Fruit fly (Drosophila melanogaster) Kc167 (cell line): Measurements from ENCODE around the gene CG13071.

Source experiments
- Myc ChIP-seq: fragments of >200 bp; optimal IDR thresholded peaks from 2 replicates; lab custom pipeline; 2017; ENCODE audit warnings: missing external identifiers
- Sin3A ChIP-seq: fragments of >200 bp; optimal IDR thresholded peaks from 2 replicates; lab custom pipeline; 2018; ENCODE audit warnings: missing external identifiers
- h ChIP-seq: fragments of >200 bp; optimal IDR thresholded peaks from 3 replicates; lab custom pipeline; 2018; ENCODE audit warnings: missing external identifiers
- insv ChIP-seq: fragments of >200 bp; optimal IDR thresholded peaks from 3 replicates; lab custom pipeline; 2018; ENCODE audit warnings: missing external identifiers
- psq ChIP-seq: fragments of >200 bp; optimal IDR thresholded peaks from 2 replicates; lab custom pipeline; 2017; ENCODE audit warnings: missing external identifiers
- ttk ChIP-seq: sonication (Bioruptor generic); optimal IDR thresholded peaks from 2 replicates; lab custom pipeline; 2017; ENCODE audit warnings: missing external identifiers

Gene CG13071

DNA sequence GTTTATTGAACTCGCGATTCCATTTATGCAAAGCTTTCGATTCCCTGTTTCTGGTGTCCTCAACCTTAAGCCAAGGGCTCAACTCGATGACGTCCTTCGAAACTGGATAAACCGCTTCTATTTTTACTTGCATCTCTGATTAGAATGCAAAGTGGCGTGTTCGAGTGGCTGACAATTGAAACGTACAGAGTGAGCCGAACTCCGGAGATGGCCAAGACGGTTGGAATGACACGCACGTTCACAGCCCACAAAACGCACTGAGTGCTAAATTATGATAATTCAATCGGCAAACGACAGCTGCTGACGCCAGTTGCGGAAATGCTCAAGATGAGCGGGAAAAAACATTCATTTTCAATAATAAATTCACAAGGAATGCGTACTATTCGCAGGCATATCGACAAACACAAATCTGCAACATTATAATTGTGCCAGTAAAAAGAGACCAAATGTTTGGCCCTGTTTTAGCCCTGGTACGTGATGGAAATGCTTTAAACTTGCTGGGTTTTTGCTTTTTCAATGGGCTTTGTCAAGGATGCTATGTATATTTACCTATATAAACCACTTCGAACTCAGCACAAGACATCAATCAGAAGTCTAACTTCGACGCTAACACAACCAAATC is 9.9 kb downstream of the CG13071 start, which contains the start of gene CG13066:
CG13066 (plus strand) TSS at position 572 of the 622 bp plus-strand sequence.
- no peak for TF ChIP-seq h
- TF ChIP-seq ttk (lab: Kevin White, UChicago), result no peak
- TF ChIP-seq psq, result no peak
- no peak for TF ChIP-seq Myc (lab: Kevin White, UChicago)
- no peak for TF ChIP-seq insv (lab: Kevin White, UChicago)
- no peak for TF ChIP-seq Sin3A

DNA sequence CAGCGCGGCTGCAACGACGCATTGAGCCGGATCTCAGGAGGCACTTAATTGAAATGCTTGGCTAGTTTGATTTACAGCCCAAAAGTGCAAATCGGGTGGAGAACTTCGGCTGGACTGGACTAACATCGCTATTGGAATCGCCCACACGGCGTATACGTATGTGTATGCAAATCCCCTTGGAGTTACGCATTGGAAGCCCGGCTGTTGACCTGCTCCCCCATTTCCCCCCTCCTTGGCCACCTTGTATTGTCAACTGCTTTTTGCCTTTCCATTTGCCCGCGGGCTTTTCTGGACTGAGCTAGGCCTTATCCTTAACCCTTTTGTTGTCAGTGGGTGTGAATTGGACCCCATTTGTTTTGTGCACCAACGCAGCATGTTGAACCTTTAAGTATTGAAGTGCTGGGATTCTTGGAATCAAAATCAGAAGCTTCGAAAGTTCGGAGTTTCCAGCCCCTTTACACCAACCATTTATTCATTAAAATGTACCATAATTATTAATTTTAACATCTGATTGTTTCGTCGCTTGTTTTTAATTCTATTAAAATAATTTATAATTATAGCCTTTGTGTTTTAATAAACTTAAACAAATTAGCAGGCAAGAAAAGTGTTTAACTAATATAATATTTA is 13.0 kb downstream of the CG13071 start:
- TF ChIP-seq Sin3A, result no peak
- no peak for TF ChIP-seq ttk (lab: Kevin White, UChicago)
- no peak for TF ChIP-seq h
- no peak for TF ChIP-seq psq
- TF ChIP-seq Myc (lab: Kevin White, UChicago), result no peak
- no peak for TF ChIP-seq insv (lab: Kevin White, UChicago)

- TF ChIP-seq Myc (lab: Kevin White, UChicago) (no peak), Sin3A (no peak), ttk (lab: Kevin White, UChicago) (no peak), insv (lab: Kevin White, UChicago) (no peak), psq (no peak), h (no peak)
Observed at dm6 chr3L:16277135-16277534, 14.6 kb downstream of the CG13071 start, which contains the start of gene CG13065. Gene CG13065, plus strand, starts transcription at chr3L:16277435.

DNA sequence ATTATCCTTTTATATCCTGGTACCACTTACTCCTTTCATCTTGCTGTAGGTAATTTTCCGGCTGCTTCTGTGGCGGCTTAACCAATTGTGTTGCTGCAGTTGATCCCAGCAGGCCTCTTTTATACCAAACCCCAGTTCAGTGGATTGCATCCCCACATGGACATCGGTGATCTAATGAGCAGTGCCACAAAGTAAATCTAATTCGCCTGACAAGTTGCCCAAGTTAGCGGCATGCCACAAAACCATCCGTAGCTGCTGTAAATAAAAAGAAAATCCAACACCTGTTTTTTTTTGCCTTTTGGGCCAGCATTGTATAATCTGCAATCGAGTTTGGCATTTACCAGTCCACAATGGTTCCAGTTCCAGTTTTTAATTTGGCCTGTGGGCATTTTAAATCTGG is 16.6 kb downstream of the CG13071 start, which contains the start of gene CG13050:
CG13050 (minus strand) TSS at position 101 of the 400 bp plus-strand sequence.
- TF ChIP-seq Sin3A, result no peak
- TF ChIP-seq h, result no peak

DNA sequence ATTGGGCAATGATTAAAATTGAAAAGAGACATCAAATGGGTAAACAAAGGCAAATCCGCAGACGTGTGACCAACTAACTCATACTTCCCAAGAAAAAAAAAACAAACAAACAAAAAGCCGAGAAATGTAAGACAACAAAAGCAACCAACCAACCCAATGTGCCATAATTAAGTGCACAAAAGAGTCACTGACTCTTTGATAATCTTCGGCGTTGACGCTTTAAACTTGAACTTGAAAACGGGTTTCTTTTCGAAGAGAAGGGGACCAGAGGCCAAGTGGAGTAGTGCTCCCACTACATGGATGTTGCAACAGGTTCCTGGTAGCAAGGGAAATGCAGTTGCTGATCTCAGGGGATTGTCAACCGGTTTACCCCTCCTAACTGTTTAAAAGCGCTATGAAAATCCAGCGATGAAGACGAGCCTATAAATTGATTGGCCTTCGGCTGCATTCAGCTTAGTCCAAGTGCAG is 17.5 kb downstream of the CG13071 start, which contains the start of gene CG13064:
CG13064 (plus strand) TSS at position 418 of the 468 bp plus-strand sequence.
- no peak for TF ChIP-seq insv (lab: Kevin White, UChicago)
- TF ChIP-seq h, result no peak
- no peak for TF ChIP-seq psq
- TF ChIP-seq ttk (lab: Kevin White, UChicago), result no peak
- no peak for TF ChIP-seq Sin3A
- no peak for TF ChIP-seq Myc (lab: Kevin White, UChicago)

- no peak for TF ChIP-seq Sin3A
- no peak for TF ChIP-seq insv (lab: Kevin White, UChicago)
- TF ChIP-seq psq, result no peak
- no peak for TF ChIP-seq Myc (lab: Kevin White, UChicago)
- TF ChIP-seq h, result no peak
- no peak for TF ChIP-seq ttk (lab: Kevin White, UChicago)
Observed at dm6 chr3L:16281880-16282556, 19.5 kb downstream of the CG13071 start, which contains the start of gene CG13049. Gene CG13049, minus strand, starts transcription at chr3L:16281930.

dm6 chr3L:16283821-16284220 is 21.3 kb downstream of the CG13071 start, which contains the start of gene CG13048:
Gene CG13048, minus strand, starts transcription at chr3L:16283921.
- TF ChIP-seq ttk (lab: Kevin White, UChicago) (no peak), h (no peak), Myc (lab: Kevin White, UChicago) (no peak), insv (lab: Kevin White, UChicago) (no peak), Sin3A (no peak), psq (no peak)

- TF ChIP-seq h, result no peak
Observed at dm6 chr3L:16285346-16285911, 22.9 kb downstream of the CG13071 start, which contains the start of gene CG13047. Gene CG13047, minus strand, starts transcription at chr3L:16285396.

dm6 chr3L:16286258-16286657 is 23.7 kb downstream of the CG13071 start:
- no peak for TF ChIP-seq insv (lab: Kevin White, UChicago)
- TF ChIP-seq psq, result no peak
- no peak for TF ChIP-seq ttk (lab: Kevin White, UChicago)
- TF ChIP-seq Sin3A, result no peak
- TF ChIP-seq h, result no peak
- TF ChIP-seq Myc (lab: Kevin White, UChicago), result no peak

DNA sequence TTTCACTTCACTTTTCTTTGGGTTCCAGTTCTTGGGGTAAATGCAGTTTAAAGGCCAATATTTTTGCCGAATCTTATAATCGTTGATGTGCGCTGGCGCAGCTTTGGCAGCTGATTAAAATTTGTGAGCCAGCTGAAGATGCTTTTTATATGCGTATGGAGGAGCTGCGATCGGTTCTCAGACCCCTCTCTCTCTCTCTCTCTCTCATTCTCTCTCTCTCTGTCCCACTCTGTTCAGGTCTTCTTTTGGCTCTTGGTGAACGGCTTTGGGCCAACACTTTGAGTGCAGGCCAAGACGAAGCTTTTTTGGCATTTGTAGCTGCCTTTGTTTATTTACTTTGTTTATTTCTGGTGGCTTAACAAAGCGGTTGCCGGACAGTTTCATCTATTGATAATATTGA is 25.8 kb downstream of the CG13071 start, which contains the start of gene CG13046:
CG13046 (minus strand) TSS at position 101 of the 400 bp plus-strand sequence.
- TF ChIP-seq psq (no peak), Myc (lab: Kevin White, UChicago) (no peak)

DNA sequence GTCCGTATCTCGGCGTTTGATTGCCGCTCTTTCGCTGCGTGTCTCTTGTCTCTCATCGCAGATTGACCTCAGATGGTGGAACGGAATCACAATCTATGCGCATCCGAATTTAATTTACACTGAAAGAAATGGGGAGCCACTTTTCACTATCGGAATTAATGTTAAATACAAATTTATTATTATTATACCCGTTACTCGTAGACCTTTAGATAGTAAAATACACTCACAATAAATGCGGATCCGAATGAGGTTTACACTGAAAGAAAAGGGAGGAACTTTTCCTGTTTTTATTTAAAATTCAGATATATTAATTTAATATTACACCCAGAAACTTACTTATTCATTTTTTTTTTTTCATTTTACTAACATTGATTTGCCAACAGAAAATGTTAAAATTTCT is 26.5 kb downstream of the CG13071 start:
- TF ChIP-seq h, result no peak
- TF ChIP-seq ttk (lab: Kevin White, UChicago), result no peak
- TF ChIP-seq insv (lab: Kevin White, UChicago), result no peak
- TF ChIP-seq psq, result no peak
- TF ChIP-seq Sin3A, result no peak
- no peak for TF ChIP-seq Myc (lab: Kevin White, UChicago)

- TF ChIP-seq insv (lab: Kevin White, UChicago), result no peak
- no peak for TF ChIP-seq Sin3A
- TF ChIP-seq h, result no peak
- TF ChIP-seq Myc (lab: Kevin White, UChicago), result no peak
- no peak for TF ChIP-seq ttk (lab: Kevin White, UChicago)
- TF ChIP-seq psq, result no peak
Observed at dm6 chr3L:16290850-16291249, 28.3 kb downstream of the CG13071 start, which contains the start of gene CG13045. Gene CG13045, minus strand, starts transcription at chr3L:16290950.
